Worm (Caenorhabditis elegans): Measurements from ENCODE around the gene osta-3.

Gene osta-3

ce11 chrII:14778092-14778491 lies 34.2 kb upstream of the osta-3 start, which contains the start of gene Y54E2A.8:
Y54E2A.8 (plus strand) TSS chrII:14778345.
- TF ChIP-seq ceh-32 (tag; optimal IDR thresholded peaks at IDR 0.05; ENCODE audit: poor library complexity), result no peak
- TF ChIP-seq F49E8.2 (tag; optimal IDR thresholded peaks at IDR 0.05; ENCODE audit: borderline replicate concordance), result peak; percentile 12
- no peak for TF ChIP-seq pha-4 (GFP tag; IDR thresholded peaks at IDR 0.05)
- TF ChIP-seq pha-4 (tag; optimal IDR thresholded peaks at IDR 0.05), result no peak
- 0 out of 2 replicates have a peak, but pooled peaks have one; percentile 12 for TF ChIP-seq lin-38 (GFP tag; IDR thresholded peaks at IDR 0.05)

DNA sequence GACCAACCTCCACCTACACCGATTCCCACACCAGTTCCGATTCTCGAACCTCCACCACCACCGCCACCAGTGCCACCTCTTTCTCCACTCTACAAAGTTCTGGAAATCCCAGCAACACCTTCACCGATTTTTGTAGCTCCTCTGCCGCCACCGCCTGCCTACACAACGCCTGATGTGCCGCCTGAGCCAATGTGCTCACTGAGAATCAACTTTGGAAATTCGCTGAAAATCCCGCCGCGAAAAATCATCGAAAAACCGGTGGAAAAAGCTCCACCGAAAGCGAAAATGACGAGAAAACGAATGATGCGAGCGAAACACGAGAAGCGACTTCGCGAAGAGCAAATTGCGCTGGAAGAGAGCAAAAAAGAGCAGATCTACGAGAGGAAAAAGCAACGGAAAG lies 32.5 kb upstream of the osta-3 start:
- TF ChIP-seq saeg-2 (GFP tag; IDR thresholded peaks at IDR 0.05), result no peak
- no peak for TF ChIP-seq fkh-10 (GFP tag; optimal IDR thresholded peaks at IDR 0.05)
- no peak for TF ChIP-seq mes-2 (tag; optimal IDR thresholded peaks at IDR 0.05; ENCODE audit: poor library complexity, severe bottlenecking)
- no peak for TF ChIP-seq snpc-4 (tag; optimal IDR thresholded peaks at IDR 0.05)
- no peak for TF ChIP-seq lsy-2 (tag; optimal IDR thresholded peaks at IDR 0.05)
- TF ChIP-seq nhr-111 (GFP tag; optimal IDR thresholded peaks at IDR 0.05), result no peak
- TF ChIP-seq daf-16 (GFP tag; optimal IDR thresholded peaks at IDR 0.05), result no peak
- no peak for TF ChIP-seq daf-16 (tag; optimal IDR thresholded peaks at IDR 0.05)
- TF ChIP-seq F37D6.2 (tag; optimal IDR thresholded peaks at IDR 0.05), result no peak
- peak; percentile 52; the same call in 1 of the 2 replicates for TF ChIP-seq set-16 (GFP tag; IDR thresholded peaks at IDR 0.05)
- 0 out of 2 replicates have a peak, but pooled peaks have one; percentile 7 for TF ChIP-seq egl-43 (GFP tag; IDR thresholded peaks at IDR 0.05)
- TF ChIP-seq dve-1 (tag; optimal IDR thresholded peaks at IDR 0.05; ENCODE audit: insufficient read depth), result no peak
- TF ChIP-seq unc-62 (GFP tag; optimal IDR thresholded peaks at IDR 0.05 in 1 of 2), result peak in 1 of 2 experiments; percentile 8
- TF ChIP-seq unc-62 (tag; optimal IDR thresholded peaks at IDR 0.05), result no peak
- no peak for TF ChIP-seq nhr-11 (tag; optimal IDR thresholded peaks at IDR 0.05)
- TF ChIP-seq lin-39 (tag; optimal IDR thresholded peaks at IDR 0.05), result no peak
- TF ChIP-seq Y5F2A.4 (GFP tag; optimal IDR thresholded peaks at IDR 0.05), result no peak
- no peak for TF ChIP-seq skn-1 (tag; optimal IDR thresholded peaks at IDR 0.05)
- no peak for TF ChIP-seq aha-1 (tag)

DNA sequence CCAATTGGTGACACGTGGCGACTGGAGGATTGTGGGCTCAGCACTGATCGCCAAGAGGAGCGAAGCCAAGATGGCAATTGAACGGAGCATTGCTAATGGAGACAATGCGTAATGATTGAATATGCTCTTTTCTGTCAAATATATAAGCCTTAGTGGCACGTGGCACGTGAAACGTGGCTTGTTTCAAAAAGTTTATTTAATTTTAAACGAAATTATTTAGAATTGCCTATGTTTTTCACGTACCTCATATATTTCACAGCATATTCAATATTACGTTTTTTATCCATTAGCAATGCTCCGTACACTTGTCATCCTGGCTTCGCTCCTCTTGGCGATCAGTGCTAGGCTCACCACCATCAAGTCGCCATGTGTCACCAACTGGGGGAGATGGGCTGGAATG lies 26.4 kb upstream of the osta-3 start, which contains the start of gene Y54E2A.9:
TSS of gene Y54E2A.9 (minus strand) at position 101 of the 400 bp plus-strand sequence.
- TF ChIP-seq daf-8 (GFP tag; IDR thresholded peaks at IDR 0.05) (no peak), nhr-10 (tag; optimal IDR thresholded peaks at IDR 0.05) (no peak), unc-62 (GFP tag; optimal IDR thresholded peaks at IDR 0.05 in 1 of 2) (no peak), unc-62 (tag; optimal IDR thresholded peaks at IDR 0.05) (no peak), nhr-111 (GFP tag; optimal IDR thresholded peaks at IDR 0.05) (no peak)

- TF ChIP-seq dve-1 (tag; optimal IDR thresholded peaks at IDR 0.05; ENCODE audit: insufficient read depth), result peak; percentile 4
- TF ChIP-seq ceh-20 (GFP tag; IDR thresholded peaks at IDR 0.05), result no peak
- no peak for TF ChIP-seq gei-8 (GFP tag; optimal IDR thresholded peaks at IDR 0.05)
Observed at ce11 chrII:14790751-14791150, 21.6 kb upstream of the osta-3 start, which contains the start of gene Y54E2A.10. Y54E2A.10 (plus strand) TSS chrII:14791051.

DNA sequence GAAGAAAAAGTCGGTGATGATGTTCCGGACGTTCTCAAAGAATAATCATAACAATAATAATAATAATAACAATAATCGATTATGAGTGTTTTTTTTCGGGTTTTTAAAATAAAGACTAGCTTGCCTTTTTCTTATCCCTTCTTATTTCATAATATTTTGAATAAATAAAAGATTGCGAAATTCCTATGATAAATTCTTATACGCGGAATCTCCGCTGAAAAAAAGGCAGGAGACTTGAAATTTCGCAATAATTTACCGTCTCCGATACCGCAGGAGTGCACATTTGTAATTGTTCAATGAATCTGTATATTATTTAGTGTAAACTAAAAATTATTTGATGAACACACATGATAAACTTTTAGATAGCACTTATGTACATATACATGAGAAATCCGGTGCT lies 19.9 kb upstream of the osta-3 start:
- TF ChIP-seq set-16 (GFP tag; IDR thresholded peaks at IDR 0.05) (no peak), mxl-3 (GFP tag; optimal IDR thresholded peaks at IDR 0.05) (no peak), sdz-12 (GFP tag; optimal IDR thresholded peaks at IDR 0.05) (no peak), fos-1 (tag; optimal IDR thresholded peaks at IDR 0.05) (no peak), ceh-62 (tag; optimal IDR thresholded peaks at IDR 0.05) (no peak), unc-39 (tag; optimal IDR thresholded peaks at IDR 0.05) (no peak), saeg-2 (GFP tag; IDR thresholded peaks at IDR 0.05) (no peak), snpc-4 (tag; optimal IDR thresholded peaks at IDR 0.05) (no peak)
